Worm (Caenorhabditis elegans): ENCODE measurements around the gene srh-200.

srh-200 gene

DNA sequence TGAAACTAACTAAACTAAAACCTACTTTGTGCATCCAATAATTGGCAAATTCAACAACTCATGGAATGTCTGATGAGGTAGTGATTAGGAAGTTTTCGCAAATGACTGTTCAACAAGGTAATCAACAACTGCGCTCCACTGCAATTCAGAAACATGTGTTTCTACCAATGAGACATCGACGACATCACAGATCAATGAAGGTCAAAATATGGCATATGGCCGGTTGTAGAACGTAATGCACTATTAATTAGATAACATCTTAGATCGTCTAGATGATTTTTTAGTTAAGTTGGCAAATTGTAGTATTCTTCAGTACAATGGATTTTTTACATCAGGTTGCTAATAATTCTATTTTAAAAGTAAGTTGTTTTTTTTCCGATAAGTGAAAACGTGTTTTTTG lies 32.7 kb upstream of the srh-200 start, which contains the start of the genes nhr-94 and nhr-152:
Gene nhr-94, minus strand, starts transcription at position 147 of the 400 bp plus-strand sequence.
Gene nhr-152, plus strand, starts transcription at position 162 of the 400 bp plus-strand sequence.
- TF ChIP-seq nhr-2 (tag; optimal IDR thresholded peaks at IDR 0.05), result peak; percentile 81
- TF ChIP-seq elt-1 (tag; optimal IDR thresholded peaks at IDR 0.05; ENCODE audit: borderline replicate concordance, insufficient read depth), result peak; percentile 49
- no peak for TF ChIP-seq nhr-28 (tag; optimal IDR thresholded peaks at IDR 0.05)

- TF ChIP-seq ces-1 (GFP tag; optimal IDR thresholded peaks at IDR 0.05) (no peak), lin-13 (tag; optimal IDR thresholded peaks at IDR 0.05) (no peak), nhr-76 (tag; optimal IDR thresholded peaks at IDR 0.05) (no peak), unc-62 (GFP tag; optimal IDR thresholded peaks at IDR 0.05) (no peak), nhr-2 (tag; optimal IDR thresholded peaks at IDR 0.05) (no peak), bed-3 (GFP tag; optimal IDR thresholded peaks at IDR 0.05) (no peak), snpc-4 (tag; optimal IDR thresholded peaks at IDR 0.05) (no peak), mep-1 (tag; optimal IDR thresholded peaks at IDR 0.05) (no peak), ceh-39 (tag; optimal IDR thresholded peaks at IDR 0.05) (no peak), cnd-1 (tag; optimal IDR thresholded peaks at IDR 0.05) (no peak), M03D4.4 (tag; optimal IDR thresholded peaks at IDR 0.05) (no peak), pha-4 (tag; optimal IDR thresholded peaks at IDR 0.05) (no peak), tbx-8 (GFP tag; optimal IDR thresholded peaks at IDR 0.05) (no peak), hlh-1 (tag; optimal IDR thresholded peaks at IDR 0.05) (no peak), sptf-1 (tag; optimal IDR thresholded peaks at IDR 0.05) (no peak), ham-2 (GFP tag; optimal IDR thresholded peaks at IDR 0.05) (no peak), blmp-1 (tag; optimal IDR thresholded peaks at IDR 0.05) (no peak), elt-3 (tag; optimal IDR thresholded peaks at IDR 0.05) (no peak)
These were observed 30.6 kb upstream of the srh-200 start, which contains the start of gene sre-11 for ce11 chrV:7683907-7684655. Gene sre-11, minus strand, starts transcription at chrV:7683957.

- no peak for TF ChIP-seq lin-13 (tag; optimal IDR thresholded peaks at IDR 0.05)
- TF ChIP-seq nhr-2 (tag; optimal IDR thresholded peaks at IDR 0.05), result no peak
- no peak for TF ChIP-seq tbx-8 (GFP tag; optimal IDR thresholded peaks at IDR 0.05)
- TF ChIP-seq unc-39 (tag; optimal IDR thresholded peaks at IDR 0.05), result no peak
- no peak for TF ChIP-seq ces-1 (GFP tag; optimal IDR thresholded peaks at IDR 0.05)
- no peak for TF ChIP-seq ceh-43 (GFP tag; optimal IDR thresholded peaks at IDR 0.05)
- no peak for TF ChIP-seq nhr-237 (tag; optimal IDR thresholded peaks at IDR 0.05)
- no peak for TF ChIP-seq hlh-1 (tag; optimal IDR thresholded peaks at IDR 0.05)
- TF ChIP-seq drap-1 (GFP tag; optimal IDR thresholded peaks at IDR 0.05), result no peak
- no peak for TF ChIP-seq lsy-2 (tag; optimal IDR thresholded peaks at IDR 0.05)
- TF ChIP-seq ceh-83 (GFP tag; optimal IDR thresholded peaks at IDR 0.05), result no peak
- no peak for TF ChIP-seq flh-1 (GFP tag; optimal IDR thresholded peaks at IDR 0.05)
- TF ChIP-seq sem-2 (GFP tag; optimal IDR thresholded peaks at IDR 0.05), result no peak
- TF ChIP-seq elt-3 (tag; optimal IDR thresholded peaks at IDR 0.05), result no peak
- no peak for TF ChIP-seq cnd-1 (tag; optimal IDR thresholded peaks at IDR 0.05)
- TF ChIP-seq nhr-76 (tag; optimal IDR thresholded peaks at IDR 0.05), result no peak
- TF ChIP-seq lin-32 (GFP tag; optimal IDR thresholded peaks at IDR 0.05), result no peak
- TF ChIP-seq mep-1 (tag; optimal IDR thresholded peaks at IDR 0.05), result no peak
- TF ChIP-seq nhr-12 (tag; optimal IDR thresholded peaks at IDR 0.05), result no peak
- TF ChIP-seq mls-2 (tag; optimal IDR thresholded peaks at IDR 0.05), result no peak
These were observed 27.9 kb upstream of the srh-200 start, which contains the start of gene cyp-33A1 for ce11 chrV:7681388-7681787. Gene cyp-33A1, minus strand, starts transcription at chrV:7681459.

DNA sequence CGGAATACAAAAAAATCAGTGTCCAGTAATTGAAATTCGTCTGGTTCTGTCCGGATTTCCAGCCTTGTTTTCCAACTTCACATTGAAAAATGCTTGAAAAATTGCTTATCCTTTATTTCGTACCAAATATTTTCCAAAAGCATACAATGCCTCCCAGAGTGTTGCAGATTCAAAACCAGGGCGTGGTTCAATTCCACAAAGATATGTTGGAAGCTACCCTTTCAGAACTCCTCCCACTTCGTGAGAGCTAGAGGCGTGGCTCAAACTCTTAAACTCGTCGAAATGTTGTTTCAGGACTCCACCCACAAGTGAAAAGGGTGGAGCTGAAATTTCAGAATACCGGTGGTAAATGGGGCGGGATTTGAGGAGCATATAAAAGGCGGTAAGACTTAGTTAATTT lies 22.4 kb upstream of the srh-200 start, which contains the start of gene C12D5.3:
Gene C12D5.3, plus strand, starts transcription at position 301 of the 400 bp plus-strand sequence.
- no peak for TF ChIP-seq unc-39 (tag; optimal IDR thresholded peaks at IDR 0.05)
- TF ChIP-seq mep-1 (tag; optimal IDR thresholded peaks at IDR 0.05), result no peak
- no peak for TF ChIP-seq lin-32 (GFP tag; optimal IDR thresholded peaks at IDR 0.05)
- no peak for TF ChIP-seq nhr-76 (tag; optimal IDR thresholded peaks at IDR 0.05)
- TF ChIP-seq mls-2 (tag; optimal IDR thresholded peaks at IDR 0.05), result no peak
- TF ChIP-seq sptf-1 (tag; optimal IDR thresholded peaks at IDR 0.05), result no peak
- no peak for TF ChIP-seq ham-2 (GFP tag; optimal IDR thresholded peaks at IDR 0.05)
- no peak for TF ChIP-seq hlh-1 (tag; optimal IDR thresholded peaks at IDR 0.05)
- TF ChIP-seq nhr-237 (tag; optimal IDR thresholded peaks at IDR 0.05), result no peak
- TF ChIP-seq unc-62 (GFP tag; optimal IDR thresholded peaks at IDR 0.05), result no peak
- no peak for TF ChIP-seq ztf-11 (tag; optimal IDR thresholded peaks at IDR 0.05)
- TF ChIP-seq pha-4 (tag; optimal IDR thresholded peaks at IDR 0.05), result no peak
- TF ChIP-seq elt-3 (tag; optimal IDR thresholded peaks at IDR 0.05), result no peak
- no peak for TF ChIP-seq unc-120 (tag; optimal IDR thresholded peaks at IDR 0.05; ENCODE audit: poor library complexity, severe bottlenecking)
- TF ChIP-seq snpc-4 (tag; optimal IDR thresholded peaks at IDR 0.05), result no peak
- TF ChIP-seq ceh-83 (GFP tag; optimal IDR thresholded peaks at IDR 0.05), result no peak
- TF ChIP-seq nhr-2 (tag; optimal IDR thresholded peaks at IDR 0.05), result no peak
